Fruit fly (Drosophila melanogaster) whole organism, embryonic: ENCODE data around the gene PIG-C.
A peak's percentile ranks its signal among the peaks of the same experiment; 100 is the strongest.

ENCODE experiments used
- CG1024 ChIP-seq: fragments of 200-800 bp; sonication (Bioruptor generic); IDR thresholded peaks from 2 replicates; pipeline ENCODE4 v1.3.6; 2022; ENCODE audit warnings: missing biosample characterization, missing genetic modification characterization
- CG11504 ChIP-seq: fragments of 200-800 bp; sonication (Bioruptor generic); optimal IDR thresholded peaks from 3 replicates; lab custom pipeline; 2019; ENCODE audit warnings: missing biosample characterization, mild to moderate bottlenecking, missing genetic modification characterization, moderate library complexity
- CG12104 ChIP-seq: fragments of 200-800 bp; sonication (Bioruptor generic); optimal IDR thresholded peaks from 3 replicates; lab custom pipeline; 2016; ENCODE audit warnings: missing biosample characterization, missing genetic modification characterization
- CG12391 ChIP-seq: fragments of 200-800 bp; sonication (Bioruptor generic); optimal IDR thresholded peaks from 3 replicates; lab custom pipeline; 2018; ENCODE audit warnings: missing biosample characterization, mild to moderate bottlenecking, missing genetic modification characterization, moderate library complexity
- CG13775 ChIP-seq: fragments of 200-800 bp; sonication (Bioruptor generic); optimal IDR thresholded peaks from 3 replicates; lab custom pipeline; 2017; ENCODE audit warnings: missing biosample characterization, mild to moderate bottlenecking, missing genetic modification characterization
- CG14710 ChIP-seq: fragments of 200-800 bp; sonication (Bioruptor generic); optimal IDR thresholded peaks from 3 replicates; lab custom pipeline; 2019; ENCODE audit warnings: missing biosample characterization, mild to moderate bottlenecking, missing genetic modification characterization, moderate library complexity
- CG14965 ChIP-seq: fragments of 200-800 bp; sonication (Bioruptor generic); optimal IDR thresholded peaks from 2 replicates; lab custom pipeline; 2016; ENCODE audit warnings: missing biosample characterization, missing genetic modification characterization, borderline replicate concordance
- CG16813 ChIP-seq: fragments of 200-800 bp; sonication (Bioruptor generic); IDR thresholded peaks from 3 replicates; pipeline ENCODE4 v1.3.6; 2022; ENCODE audit warnings: missing biosample characterization, missing genetic modification characterization; ENCODE audit not compliant: partially characterized antibody
- CG17328 ChIP-seq: fragments of 200-800 bp; sonication (Bioruptor generic); IDR thresholded peaks from 2 replicates; pipeline ENCODE4 v1.3.6; 2022; ENCODE audit warnings: missing biosample characterization, missing genetic modification characterization
- CG17568 ChIP-seq: fragments of 200-800 bp; sonication (Bioruptor generic); optimal IDR thresholded peaks from 2 replicates; lab custom pipeline; 2018; ENCODE audit warnings: missing biosample characterization, mild to moderate bottlenecking, missing genetic modification characterization, moderate library complexity
- CG18262 ChIP-seq: fragments of 200-800 bp; optimal IDR thresholded peaks from 3 replicates; lab custom pipeline; 2019; ENCODE audit warnings: missing biosample characterization, mild to moderate bottlenecking, missing genetic modification characterization, moderate library complexity
- CG18476 ChIP-seq: fragments of 200-800 bp; sonication (Bioruptor generic); optimal IDR thresholded peaks from 2 replicates; lab custom pipeline; 2016; ENCODE audit warnings: missing biosample characterization, mild to moderate bottlenecking, missing genetic modification characterization
- CG18619 ChIP-seq: fragments of 200-800 bp; sonication (Bioruptor generic); optimal IDR thresholded peaks from 3 replicates; lab custom pipeline; 2017; ENCODE audit warnings: missing biosample characterization, mild to moderate bottlenecking, missing genetic modification characterization
- CHES-1-like ChIP-seq: fragments of 200-800 bp; sonication (Bioruptor generic); optimal IDR thresholded peaks from 2 replicates; lab custom pipeline; 2016; ENCODE audit warnings: missing biosample characterization, missing genetic modification characterization
- CTCF ChIP-seq: fragments of 200-800 bp; sonication (Bioruptor generic); optimal IDR thresholded peaks from 2 replicates; lab custom pipeline; 2017; ENCODE audit warnings: missing biosample characterization, mild to moderate bottlenecking, missing genetic modification characterization, moderate library complexity
- CkIIα-i1 ChIP-seq: fragments of 200-800 bp; sonication (Bioruptor generic); IDR thresholded peaks from 2 replicates; pipeline ENCODE4 v1.3.6; 2022; ENCODE audit warnings: missing biosample characterization, missing genetic modification characterization
- H15 ChIP-seq: fragments of 200-800 bp; sonication (Bioruptor generic); IDR thresholded peaks from 3 replicates; pipeline ENCODE4 v1.3.6; 2022; ENCODE audit warnings: missing biosample characterization, missing genetic modification characterization
- HLH3B ChIP-seq: fragments of 200-800 bp; sonication (Bioruptor generic); IDR thresholded peaks from 2 replicates; pipeline ENCODE4 v1.3.6; 2022; ENCODE audit warnings: missing biosample characterization, missing genetic modification characterization
- Hmx ChIP-seq: fragments of 200-800 bp; sonication (Bioruptor generic); optimal IDR thresholded peaks from 2 replicates; lab custom pipeline; 2016; ENCODE audit warnings: missing biosample characterization, missing genetic modification characterization
- Lhr ChIP-seq: fragments of 200-800 bp; sonication (Bioruptor generic); optimal IDR thresholded peaks from 3 replicates; lab custom pipeline; 2017; ENCODE audit warnings: mild to moderate bottlenecking, missing biosample characterization, missing genetic modification reagents, missing genetic modification characterization
- NC2β ChIP-seq: fragments of 200-800 bp; sonication (Bioruptor generic); optimal IDR thresholded peaks from 2 replicates; lab custom pipeline; 2016; ENCODE audit warnings: missing biosample characterization, missing genetic modification characterization
- PHDP ChIP-seq: fragments of 200-800 bp; sonication (Bioruptor generic); optimal IDR thresholded peaks from 3 replicates; lab custom pipeline; 2018; ENCODE audit warnings: missing biosample characterization, mild to moderate bottlenecking, missing genetic modification characterization, moderate library complexity
- Pdp1 ChIP-seq, 2 experiments: fragments of 200-800 bp; sonication (Bioruptor generic); optimal IDR thresholded peaks; 3 replicates each; lab custom pipeline; 2016; ENCODE audit warnings: missing biosample characterization in 2 of 2, missing genetic modification characterization in 2 of 2, mild to moderate bottlenecking in 1 of 2, moderate library complexity in 1 of 2
- Sox100B ChIP-seq: fragments of 200-800 bp; sonication (Bioruptor generic); optimal IDR thresholded peaks from 3 replicates; lab custom pipeline; 2018; ENCODE audit warnings: missing biosample characterization, mild to moderate bottlenecking, missing genetic modification characterization
- Stat92E ChIP-seq, 3 experiments: fragments of >200 bp in 2 of 3; fragments of 200-800 bp in 1 of 3; sonication (Bioruptor generic) in 1 of 3; optimal IDR thresholded peaks; 2 replicates each; lab custom pipeline; 2017 to 2019; ENCODE audit warnings: missing biosample characterization in 3 of 3, missing genetic modification characterization in 3 of 3, mild to moderate bottlenecking in 1 of 3, moderate library complexity in 1 of 3
- ap ChIP-seq: fragments of 200-800 bp; sonication (Bioruptor generic); IDR thresholded peaks from 2 replicates; pipeline ENCODE4 v1.3.6; 2022; ENCODE audit warnings: missing biosample characterization, missing genetic modification characterization
- bigmax ChIP-seq: fragments of 200-800 bp; sonication (Bioruptor generic); optimal IDR thresholded peaks from 2 replicates; lab custom pipeline; 2018; ENCODE audit warnings: missing biosample characterization, mild to moderate bottlenecking, missing genetic modification characterization
- bowl ChIP-seq: fragments of 200-800 bp; sonication (Bioruptor generic); IDR thresholded peaks from 2 replicates; pipeline ENCODE4 v1.3.6; 2022; ENCODE audit warnings: missing biosample characterization, missing genetic modification characterization
- bsh ChIP-seq, 2 experiments: fragments of 200-800 bp; sonication (Bioruptor generic); optimal IDR thresholded peaks; 2 replicates each; lab custom pipeline; 2017 to 2018; ENCODE audit warnings: mild to moderate bottlenecking in 2 of 2, missing biosample characterization in 2 of 2, missing genetic modification characterization in 2 of 2, moderate library complexity in 1 of 2
- ci ChIP-seq: fragments of 200-800 bp; sonication (Bioruptor generic); IDR thresholded peaks from 3 replicates; pipeline ENCODE4 v1.3.6; 2022; ENCODE audit warnings: missing biosample characterization, missing genetic modification characterization
- crc ChIP-seq: fragments of 200-800 bp; sonication (Bioruptor generic); optimal IDR thresholded peaks from 2 replicates; lab custom pipeline; 2016; ENCODE audit warnings: missing biosample characterization, missing genetic modification characterization
- dpn ChIP-seq, 2 experiments: fragments of 200-800 bp; sonication (Bioruptor generic); optimal IDR thresholded peaks; 3 replicates each; lab custom pipeline; 2016; ENCODE audit warnings: missing biosample characterization in 2 of 2, missing genetic modification characterization in 2 of 2
- ewg ChIP-seq: fragments of 200-800 bp; sonication (Bioruptor generic); optimal IDR thresholded peaks from 3 replicates; lab custom pipeline; 2017; ENCODE audit warnings: mild to moderate bottlenecking, missing biosample characterization, missing genetic modification reagents, missing genetic modification characterization
- fd64A ChIP-seq: fragments of 200-800 bp; sonication (Bioruptor generic); optimal IDR thresholded peaks from 3 replicates; lab custom pipeline; 2018; ENCODE audit warnings: missing biosample characterization, mild to moderate bottlenecking, missing genetic modification characterization
- hb ChIP-seq: fragments of 200-800 bp; sonication (Bioruptor generic); IDR thresholded peaks from 3 replicates; pipeline ENCODE4 v1.3.6; 2022; ENCODE audit warnings: missing biosample characterization, missing genetic modification characterization; ENCODE audit not compliant: partially characterized antibody
- hth ChIP-seq: fragments of >200 bp; optimal IDR thresholded peaks from 2 replicates; lab custom pipeline; 2017; ENCODE audit warnings: inconsistent platforms
- jumu ChIP-seq: fragments of 200-800 bp; sonication (Bioruptor generic); optimal IDR thresholded peaks from 3 replicates; lab custom pipeline; 2016; ENCODE audit warnings: missing biosample characterization, missing genetic modification characterization
- lbe ChIP-seq: fragments of 200-800 bp; sonication (Bioruptor generic); optimal IDR thresholded peaks from 2 replicates; lab custom pipeline; 2016; ENCODE audit warnings: missing biosample characterization, mild to moderate bottlenecking, missing genetic modification characterization
- lilli ChIP-seq: fragments of 200-800 bp; sonication (Bioruptor generic); optimal IDR thresholded peaks from 3 replicates; lab custom pipeline; 2016; ENCODE audit warnings: missing biosample characterization, missing genetic modification characterization
- lola ChIP-seq, 3 experiments: fragments of >200 bp in 2 of 3; fragments of 200-800 bp in 1 of 3; sonication (Bioruptor generic) in 1 of 3; optimal IDR thresholded peaks; 2 replicates each; lab custom pipeline; 2017 to 2019; ENCODE audit warnings: missing biosample characterization in 3 of 3, missing genetic modification characterization in 3 of 3, mild to moderate bottlenecking in 1 of 3, moderate library complexity in 1 of 3
- lov ChIP-seq, 2 experiments: fragments of 200-800 bp in 1 of 2; fragments of >200 bp in 1 of 2; sonication (Bioruptor generic) in 1 of 2; IDR thresholded peaks in 1 of 2; optimal IDR thresholded peaks in 1 of 2; 2 replicates in 1 of 2; 3 replicates in 1 of 2; pipeline versions ENCODE4 v1.3.6 to Lab custom; 2017 to 2022; ENCODE audit warnings: missing biosample characterization in 1 of 2, missing genetic modification characterization in 1 of 2
- nerfin-2 ChIP-seq: fragments of 200-800 bp; sonication (Bioruptor generic); IDR thresholded peaks from 2 replicates; pipeline ENCODE4 v1.3.6; 2022; ENCODE audit warnings: missing biosample characterization, missing genetic modification characterization; ENCODE audit not compliant: partially characterized antibody
- nmo ChIP-seq: fragments of 200-800 bp; sonication (Bioruptor generic); optimal IDR thresholded peaks from 2 replicates; lab custom pipeline; 2018; ENCODE audit warnings: missing biosample characterization, mild to moderate bottlenecking, missing genetic modification characterization, moderate library complexity
- otp ChIP-seq: fragments of 200-800 bp; sonication (Bioruptor generic); IDR thresholded peaks from 3 replicates; pipeline ENCODE4, ENCODE4 v1.3.6; 2022; ENCODE audit warnings: missing biosample characterization, missing genetic modification characterization
- pan ChIP-seq, 4 experiments: fragments of >200 bp in 3 of 4; fragments of 200-800 bp in 1 of 4; sonication (Bioruptor generic) in 1 of 4; optimal IDR thresholded peaks in 3 of 4; IDR thresholded peaks in 1 of 4; 2 replicates each; pipeline versions ENCODE4 v1.3.6 to Lab custom; 2017 to 2022; ENCODE audit warnings: missing biosample characterization in 2 of 4, missing genetic modification characterization in 2 of 4, mixed read lengths in 1 of 4
- salm ChIP-seq: fragments of 200-800 bp; sonication (Bioruptor generic); optimal IDR thresholded peaks from 2 replicates; lab custom pipeline; 2018; ENCODE audit warnings: missing biosample characterization, mild to moderate bottlenecking, missing genetic modification characterization
- sima ChIP-seq: fragments of 200-800 bp; sonication (Bioruptor generic); optimal IDR thresholded peaks from 2 replicates; lab custom pipeline; 2016; ENCODE audit warnings: missing biosample characterization, missing genetic modification characterization
- vfl ChIP-seq: fragments of 200-800 bp; sonication (Bioruptor generic); optimal IDR thresholded peaks from 2 replicates; lab custom pipeline; 2016; ENCODE audit warnings: missing biosample characterization, missing genetic modification characterization
- wdn ChIP-seq: fragments of 200-800 bp; sonication (Bioruptor generic); IDR thresholded peaks from 2 replicates; pipeline ENCODE4 v1.3.6; 2022; ENCODE audit warnings: missing biosample characterization, missing genetic modification characterization

Gene PIG-C

dm6 chr3L:3305430-3305829 lies 13.6 kb downstream of the PIG-C start:
- TF ChIP-seq ci (GFP tag; lab: Robert Waterston, UW) (peak; percentile 55; the same call in 2 of the 3 replicates), CG11504 (tag; lab: Kevin White, UChicago) (no peak), Lhr (peak; percentile 1), Pdp1 (GFP tag; optimal IDR thresholded peaks at IDR 0.05; lab: Kevin White, UChicago) (peak in 1 of 2 experiments; percentile 38), hth (no peak), CG14965 (GFP tag; lab: Kevin White, UChicago) (peak; percentile 37), HLH3B (GFP tag; lab: Robert Waterston, UW) (no peak), crc (no peak), vfl (no peak), ap (GFP tag; lab: Robert Waterston, UW) (no peak), PHDP (peak; percentile 79), jumu (no peak), bigmax (GFP tag; lab: Kevin White, UChicago) (no peak), CG12391 (tag; lab: Kevin White, UChicago) (peak; percentile 6), CG17328 (GFP tag; lab: Robert Waterston, UW) (peak; percentile 19; the same call in 1 of the 2 replicates), fd64A (GFP tag; lab: Kevin White, UChicago) (peak; percentile 67), CTCF (no peak), hb (GFP tag; lab: Robert Waterston, UW) (no peak), wdn (no peak), CHES-1-like (GFP tag; lab: Kevin White, UChicago) (peak; percentile 19), CkIIα-i1 (GFP tag; lab: Robert Waterston, UW) (no peak), lola (GFP tag; optimal IDR thresholded peaks at IDR 0.05; lab: Kevin White, UChicago) (peak in 1 of 3 experiments; percentile 49), CG13775 (GFP tag; lab: Kevin White, UChicago) (no peak), pan (optimal IDR thresholded peaks at IDR 0.05; lab: Kevin White, UChicago) (no peak), pan (GFP tag; optimal IDR thresholded peaks at IDR 0.05 in 1 of 2, IDR thresholded peaks at IDR 0.05 in 1 of 2) (no peak), Sox100B (GFP tag; lab: Kevin White, UChicago) (peak; percentile 9), CG14710 (tag; lab: Kevin White, UChicago) (peak; percentile 30), nerfin-2 (GFP tag; lab: Robert Waterston, UW) (no peak), CG16813 (no peak), H15 (no peak), otp (GFP tag; lab: Robert Waterston, UW) (no peak), Hmx (GFP tag; lab: Kevin White, UChicago) (no peak), lov (optimal IDR thresholded peaks at IDR 0.05; lab: Kevin White, UChicago) (no peak), lov (GFP tag; IDR thresholded peaks at IDR 0.05; lab: Robert Waterston, UW) (0 out of 3 replicates have a peak, but pooled peaks have one; percentile 12), lbe (no peak), CG18262 (peak; percentile 23), lilli (GFP tag; lab: Kevin White, UChicago) (peak; percentile 7), salm (tag; lab: Kevin White, UChicago) (peak; percentile 9), sima (GFP tag; lab: Kevin White, UChicago) (no peak), ewg (GFP tag; lab: Kevin White, UChicago) (no peak), dpn (GFP tag; optimal IDR thresholded peaks at IDR 0.05; lab: Kevin White, UChicago) (peak; percentile 14 to 46), CG18476 (no peak), bsh (GFP tag; optimal IDR thresholded peaks at IDR 0.05; lab: Kevin White, UChicago) (peak in 1 of 2 experiments; percentile 83), bowl (GFP tag; lab: Robert Waterston, UW) (no peak), CG18619 (peak; percentile 28), NC2β (GFP tag; lab: Kevin White, UChicago) (peak; percentile 45), nmo (GFP tag; lab: Kevin White, UChicago) (peak; percentile 8), Stat92E (GFP tag; optimal IDR thresholded peaks at IDR 0.05; lab: Kevin White, UChicago) (no peak), CG17568 (peak; percentile 60), CG12104 (GFP tag; lab: Kevin White, UChicago) (peak; percentile 3), CG1024 (GFP tag; lab: Robert Waterston, UW) (no peak)
